Worm (Caenorhabditis elegans) whole organism, young adult: ENCODE results near the gene fntb-1.

Experiments
- B0035.1 ChIP-seq: sonication (generic microtip); optimal IDR thresholded peaks from 2 replicates; lab custom pipeline; 2016; ENCODE audit warnings: missing genetic modification characterization, mild to moderate bottlenecking, missing compliant biosample characterization, missing genotype, missing genetic modification reagents
- B0336.3 ChIP-seq: fragments of 200-800 bp; sonication (Bioruptor generic); IDR thresholded peaks from 2 replicates; pipeline ENCODE4 v1.3.6; 2022; ENCODE audit warnings: missing genetic modification characterization, missing compliant biosample characterization
- C17E4.6 ChIP-seq: fragments of 200-800 bp; sonication (Bioruptor generic); IDR thresholded peaks from 2 replicates; pipeline ENCODE4 v1.3.6; 2022; ENCODE audit warnings: missing genetic modification reagents, missing genetic modification characterization, missing compliant biosample characterization
- F22D6.2 ChIP-seq: sonication (generic microtip); optimal IDR thresholded peaks from 2 replicates; lab custom pipeline; 2016; ENCODE audit warnings: mild to moderate bottlenecking, missing genetic modification characterization, missing compliant biosample characterization
- F39B2.1 ChIP-seq: fragments of 200-800 bp; sonication (Bioruptor generic); IDR thresholded peaks from 2 replicates; pipeline ENCODE4 v1.3.6; 2022; ENCODE audit warnings: missing genetic modification reagents, missing genetic modification characterization, missing compliant biosample characterization
- Y53G8AR.9 ChIP-seq: fragments of 200-800 bp; sonication (Bioruptor generic); conservative IDR thresholded peaks from 2 replicates; pipeline ENCODE4 v1.3.6; 2022; ENCODE audit warnings: missing genetic modification reagents, missing genetic modification characterization, missing compliant biosample characterization
- ZK185.1 ChIP-seq: sonication (generic microtip); optimal IDR thresholded peaks from 2 replicates; lab custom pipeline; 2016; ENCODE audit warnings: mild to moderate bottlenecking, missing genetic modification characterization, missing compliant biosample characterization; ENCODE audit not compliant: poor library complexity, severe bottlenecking
- attf-3 ChIP-seq: fragments of 200-800 bp; sonication (Bioruptor generic); conservative IDR thresholded peaks from 2 replicates; pipeline ENCODE4 v1.3.6; 2022; ENCODE audit warnings: missing genetic modification reagents, missing genetic modification characterization, missing compliant biosample characterization
- attf-6 ChIP-seq: fragments of 200-800 bp; sonication (Bioruptor generic); IDR thresholded peaks from 2 replicates; pipeline ENCODE4 v1.3.6; 2022; ENCODE audit warnings: missing genetic modification reagents, missing genetic modification characterization, missing compliant biosample characterization
- bed-1 ChIP-seq: fragments of 200-800 bp; sonication (Bioruptor generic); IDR thresholded peaks from 2 replicates; pipeline ENCODE4 v1.3.6; 2022; ENCODE audit warnings: missing genetic modification reagents, missing genetic modification characterization, missing compliant biosample characterization
- bed-2 ChIP-seq: fragments of 200-800 bp; sonication (Bioruptor generic); IDR thresholded peaks from 2 replicates; pipeline ENCODE4 v1.3.6; 2022; ENCODE audit warnings: missing genetic modification reagents, missing genetic modification characterization, missing compliant biosample characterization
- cebp-1 ChIP-seq, 2 experiments: fragments of 200-800 bp in 1 of 2; sonication (Bioruptor generic) in 1 of 2; sonication (generic microtip) in 1 of 2; IDR thresholded peaks in 1 of 2; optimal IDR thresholded peaks in 1 of 2; 2 replicates each; pipeline versions ENCODE4 v1.3.6 to Lab custom; 2017 to 2022; ENCODE audit warnings: missing compliant biosample characterization in 2 of 2, missing genetic modification characterization in 2 of 2, mild to moderate bottlenecking in 1 of 2, missing genetic modification reagents in 1 of 2, moderate library complexity in 1 of 2
- ceh-100 ChIP-seq: fragments of 200-800 bp; sonication (Bioruptor generic); IDR thresholded peaks from 2 replicates; pipeline ENCODE4 v1.3.6; 2022; ENCODE audit warnings: missing genetic modification reagents, missing genetic modification characterization, missing compliant biosample characterization
- ceh-58 ChIP-seq: fragments of 200-800 bp; sonication (Bioruptor generic); IDR thresholded peaks from 2 replicates; pipeline ENCODE4 v1.3.6; 2022; ENCODE audit warnings: missing genetic modification characterization, missing compliant biosample characterization
- chd-7 ChIP-seq: sonication (generic microtip); optimal IDR thresholded peaks from 2 replicates; lab custom pipeline; 2016; ENCODE audit warnings: mild to moderate bottlenecking, missing genetic modification characterization, moderate library complexity, missing compliant biosample characterization
- dpff-1 ChIP-seq: sonication (generic microtip); optimal IDR thresholded peaks from 2 replicates; lab custom pipeline; 2017; ENCODE audit warnings: mild to moderate bottlenecking, missing genetic modification characterization, missing compliant biosample characterization
- dpl-1 ChIP-seq: fragments of 150-350 bp; optimal IDR thresholded peaks from 2 replicates; lab custom pipeline; 2014; ENCODE audit warnings: missing biosample characterization, missing genetic modification reagents, missing genetic modification characterization
- efl-1 ChIP-seq: fragments of 150-350 bp; optimal IDR thresholded peaks from 2 replicates; lab custom pipeline; 2014; ENCODE audit warnings: missing biosample characterization, missing genetic modification reagents, missing genetic modification characterization
- egl-44 ChIP-seq: fragments of 200-800 bp; sonication (Bioruptor generic); IDR thresholded peaks from 2 replicates; pipeline ENCODE4 v1.3.6; 2022; ENCODE audit warnings: missing genetic modification reagents, missing genetic modification characterization, missing compliant biosample characterization
- ekl-4 ChIP-seq: fragments of 200-800 bp; sonication (Bioruptor generic); IDR thresholded peaks from 2 replicates; pipeline ENCODE4 v1.3.6; 2022; ENCODE audit warnings: missing genetic modification reagents, missing genetic modification characterization, missing compliant biosample characterization
- fkh-3 ChIP-seq: sonication (generic microtip); optimal IDR thresholded peaks from 2 replicates; lab custom pipeline; 2016; ENCODE audit warnings: mild to moderate bottlenecking, missing genetic modification characterization, missing compliant biosample characterization
- gei-17 ChIP-seq: fragments of 200-800 bp; sonication (Bioruptor generic); optimal IDR thresholded peaks from 2 replicates; lab custom pipeline; 2018; ENCODE audit warnings: mild to moderate bottlenecking, missing genetic modification characterization, missing compliant biosample characterization
- hmg-1.2 ChIP-seq: fragments of 200-800 bp; sonication (Bioruptor generic); IDR thresholded peaks from 2 replicates; pipeline ENCODE4 v1.3.6; 2022; ENCODE audit warnings: missing genetic modification reagents, missing genetic modification characterization, missing compliant biosample characterization
- hmg-20 ChIP-seq: fragments of 200-800 bp; sonication (Bioruptor generic); IDR thresholded peaks from 2 replicates; pipeline ENCODE4 v1.3.6; 2022; ENCODE audit warnings: missing genetic modification reagents, missing genetic modification characterization, missing compliant biosample characterization
- hsf-1 ChIP-seq: fragments of 200-800 bp; sonication (Bioruptor generic); IDR thresholded peaks from 2 replicates; pipeline ENCODE4 v1.3.6; 2022; ENCODE audit warnings: missing genetic modification reagents, missing genetic modification characterization, missing compliant biosample characterization
- lag-1 ChIP-seq: fragments of 200-800 bp; sonication (Bioruptor generic); IDR thresholded peaks from 2 replicates; pipeline ENCODE4 v1.3.6; 2022; ENCODE audit warnings: missing genetic modification reagents, missing genetic modification characterization, missing compliant biosample characterization
- let-607 ChIP-seq, 2 experiments: fragments of 200-800 bp in 1 of 2; sonication (Bioruptor generic) in 1 of 2; sonication (generic microtip) in 1 of 2; optimal IDR thresholded peaks; 2 replicates each; lab custom pipeline; 2016 to 2018; ENCODE audit warnings: mild to moderate bottlenecking in 2 of 2, missing compliant biosample characterization in 2 of 2, missing genetic modification characterization in 2 of 2, moderate library complexity in 2 of 2, missing genotype in 1 of 2
- madf-6 ChIP-seq: fragments of 200-800 bp; sonication (Bioruptor generic); IDR thresholded peaks from 2 replicates; pipeline ENCODE4 v1.3.6; 2022; ENCODE audit warnings: missing genetic modification reagents, missing genetic modification characterization, missing compliant biosample characterization
- madf-8 ChIP-seq: fragments of 200-800 bp; sonication (Bioruptor generic); conservative IDR thresholded peaks from 2 replicates; pipeline ENCODE4 v1.3.6; 2022; ENCODE audit warnings: missing genetic modification reagents, missing genetic modification characterization, missing compliant biosample characterization
- mes-4 ChIP-seq: sonication (generic microtip); optimal IDR thresholded peaks from 2 replicates; lab custom pipeline; 2016; ENCODE audit warnings: missing genotype, missing genetic modification characterization, missing compliant biosample characterization
- nfya-2 ChIP-seq: fragments of 200-800 bp; sonication (Bioruptor generic); IDR thresholded peaks from 2 replicates; pipeline ENCODE4 v1.3.6; 2022; ENCODE audit warnings: missing genetic modification reagents, missing genetic modification characterization, missing compliant biosample characterization
- nhr-27 ChIP-seq: fragments of 200-800 bp; sonication (Bioruptor generic); optimal IDR thresholded peaks from 2 replicates; lab custom pipeline; 2018; ENCODE audit warnings: mild to moderate bottlenecking, missing genetic modification characterization, moderate library complexity, missing compliant biosample characterization
- nhr-80 ChIP-seq: sonication (generic microtip); optimal IDR thresholded peaks from 2 replicates; lab custom pipeline; 2016; ENCODE audit warnings: missing genetic modification characterization, missing compliant biosample characterization
- nhr-90 ChIP-seq: sonication (generic microtip); optimal IDR thresholded peaks from 2 replicates; lab custom pipeline; 2016; ENCODE audit warnings: missing genotype, mild to moderate bottlenecking, missing genetic modification characterization, missing compliant biosample characterization
- pbrm-1 ChIP-seq: fragments of 200-800 bp; sonication (Bioruptor generic); IDR thresholded peaks from 2 replicates; pipeline ENCODE4 v1.3.6; 2022; ENCODE audit warnings: missing genetic modification reagents, missing genetic modification characterization, missing compliant biosample characterization
- rec-8 ChIP-seq, 2 experiments: sonication (generic microtip); optimal IDR thresholded peaks; 2 replicates each; lab custom pipeline; 2016; ENCODE audit warnings: mild to moderate bottlenecking in 2 of 2, missing genetic modification characterization in 2 of 2, missing genetic modification reagents in 2 of 2, missing genotype in 2 of 2, missing biosample characterization in 1 of 2, missing compliant biosample characterization in 1 of 2, moderate library complexity in 1 of 2
- rpc-1 ChIP-seq, 2 experiments: fragments of 150-350 bp in 1 of 2; sonication (generic microtip) in 1 of 2; optimal IDR thresholded peaks; 2 replicates each; lab custom pipeline; 2014 to 2018; ENCODE audit warnings: missing biosample characterization in 1 of 2, missing genetic modification characterization in 1 of 2, missing genetic modification reagents in 1 of 2, missing genotype in 1 of 2
- sdz-38 ChIP-seq: sonication (generic microtip); optimal IDR thresholded peaks from 2 replicates; lab custom pipeline; 2016; ENCODE audit warnings: missing genotype, missing genetic modification characterization, missing compliant biosample characterization
- snpc-1.1 ChIP-seq: sonication (generic microtip); optimal IDR thresholded peaks from 2 replicates; lab custom pipeline; 2017; ENCODE audit warnings: missing genetic modification characterization, mild to moderate bottlenecking, missing compliant biosample characterization, antibody characterized with exemption, moderate library complexity, missing genotype, missing genetic modification reagents; ENCODE audit not compliant: insufficient read depth
- snpc-4 ChIP-seq, 5 experiments: fragments of 150-350 bp in 1 of 5; sonication (generic microtip) in 4 of 5; optimal IDR thresholded peaks; 2 replicates each; lab custom pipeline; 2014 to 2018; ENCODE audit warnings: missing genetic modification characterization in 5 of 5, missing biosample characterization in 3 of 5, antibody characterized with exemption in 2 of 5, mild to moderate bottlenecking in 2 of 5, missing compliant biosample characterization in 2 of 5, missing genotype in 2 of 5, moderate library complexity in 2 of 5, missing genetic modification reagents in 1 of 5
- zfh-2 ChIP-seq: fragments of 200-800 bp; sonication (Bioruptor generic); conservative IDR thresholded peaks from 2 replicates; pipeline ENCODE4 v1.3.6; 2022; ENCODE audit warnings: missing genetic modification reagents, missing genetic modification characterization, missing compliant biosample characterization
- ztf-26 ChIP-seq: sonication (generic microtip); optimal IDR thresholded peaks from 2 replicates; lab custom pipeline; 2017; ENCODE audit warnings: missing genetic modification characterization, missing compliant biosample characterization
- ztf-28 ChIP-seq: fragments of 200-800 bp; sonication (Bioruptor generic); IDR thresholded peaks from 2 replicates; pipeline ENCODE4 v1.3.6; 2022; ENCODE audit warnings: missing genetic modification reagents, missing genetic modification characterization, missing compliant biosample characterization

The fntb-1 gene

DNA sequence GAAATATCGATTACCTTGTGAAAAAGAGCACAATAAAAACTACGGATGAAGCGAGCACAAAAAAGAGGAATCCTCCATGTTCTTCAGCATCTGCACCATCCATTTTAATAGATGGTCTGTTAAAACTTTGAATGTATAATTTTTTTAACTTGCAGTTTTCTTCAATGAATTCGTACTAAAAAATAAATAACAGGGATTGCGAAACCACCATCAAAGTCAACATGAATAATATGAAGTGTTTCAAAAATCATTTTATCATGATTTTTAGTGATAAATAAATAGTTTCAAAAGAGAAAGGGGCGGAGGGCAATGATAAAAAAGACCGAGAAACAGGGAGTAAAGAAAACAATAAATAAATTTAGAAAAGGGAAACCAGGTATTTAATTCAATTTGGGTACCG, 26.1 kb upstream of the fntb-1 start, which contains the start of gene dhs-22:
Gene dhs-22, minus strand, starts transcription at position 116 of the 400 bp plus-strand sequence.
- no peak for TF ChIP-seq ztf-26 (tag; lab: Kevin White, UChicago)
- TF ChIP-seq F22D6.2 (tag; lab: Kevin White, UChicago), result no peak
- no peak for TF ChIP-seq gei-17
- no peak for TF ChIP-seq dpl-1 (GFP tag; lab: Kevin White, UChicago)
- no peak for TF ChIP-seq lag-1 (GFP tag; lab: Robert Waterston, UW)
- TF ChIP-seq madf-6 (GFP tag; lab: Robert Waterston, UW), result peak; percentile 55
- no peak for TF ChIP-seq F39B2.1 (GFP tag; lab: Robert Waterston, UW)
- no peak for TF ChIP-seq zfh-2 (GFP tag; lab: Robert Waterston, UW)
- 0 out of 2 replicates have a peak, but pooled peaks have one; percentile 17 for TF ChIP-seq hmg-1.2 (GFP tag; lab: Robert Waterston, UW)
- TF ChIP-seq hmg-20, result no peak
- no peak for TF ChIP-seq C17E4.6 (GFP tag; lab: Robert Waterston, UW)
- no peak for TF ChIP-seq dpff-1 (tag; lab: Kevin White, UChicago)
- TF ChIP-seq snpc-1.1 (tag; lab: Kevin White, UChicago), result peak; percentile 4
- TF ChIP-seq bed-2 (GFP tag; lab: Robert Waterston, UW), result no peak
- no peak for TF ChIP-seq fkh-3 (tag; lab: Kevin White, UChicago)
- TF ChIP-seq madf-8 (GFP tag; lab: Robert Waterston, UW), result no peak
- no peak for TF ChIP-seq rpc-1 (optimal IDR thresholded peaks at IDR 0.05; lab: Kevin White, UChicago)
- no peak for TF ChIP-seq rpc-1 (tag; optimal IDR thresholded peaks at IDR 0.05; lab: Kevin White, UChicago)
- 0 out of 2 replicates have a peak, but pooled peaks have one; percentile 48 for TF ChIP-seq ceh-100 (GFP tag; lab: Robert Waterston, UW)
- TF ChIP-seq cebp-1 (GFP tag; IDR thresholded peaks at IDR 0.05; lab: Robert Waterston, UW), result peak; percentile 57; the same call in 1 of the 2 replicates
- TF ChIP-seq cebp-1 (tag; optimal IDR thresholded peaks at IDR 0.05; lab: Kevin White, UChicago), result peak; percentile 73
- peak; percentile 1; the same call in 1 of the 2 replicates for TF ChIP-seq hsf-1 (GFP tag; lab: Robert Waterston, UW)
- no peak for TF ChIP-seq snpc-4 (GFP tag; optimal IDR thresholded peaks at IDR 0.05; lab: Kevin White, UChicago)
- no peak for TF ChIP-seq snpc-4 (tag; optimal IDR thresholded peaks at IDR 0.05; lab: Kevin White, UChicago)

DNA sequence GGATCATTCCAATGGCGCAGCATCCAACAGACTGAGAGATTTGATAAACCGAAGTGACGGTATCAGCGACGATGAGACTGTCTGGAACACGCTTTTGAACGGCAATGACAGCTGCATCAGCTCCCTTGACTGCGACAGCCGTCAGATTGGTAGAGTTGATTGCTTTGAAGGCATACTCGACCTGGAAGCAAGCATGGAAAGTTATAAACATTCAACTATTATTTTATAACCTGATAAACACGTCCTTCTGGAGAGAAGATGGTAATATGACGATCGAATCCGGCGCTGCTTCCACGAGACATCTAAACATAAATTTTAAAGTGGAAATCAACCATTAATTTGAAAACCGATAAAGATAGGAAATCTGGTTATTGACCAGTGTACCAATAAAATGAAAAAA, 25.1 kb upstream of the fntb-1 start, which contains the start of gene pas-1:
Gene pas-1, minus strand, starts transcription at position 302 of the 400 bp plus-strand sequence.
- TF ChIP-seq chd-7 (tag; lab: Kevin White, UChicago) (peak; percentile 57), rec-8 (tag; optimal IDR thresholded peaks at IDR 0.05; lab: Kevin White, UChicago) (no peak), ceh-58 (GFP tag; lab: Robert Waterston, UW) (no peak), Y53G8AR.9 (GFP tag; lab: Robert Waterston, UW) (peak; percentile 39; the same call in 1 of the 2 replicates), let-607 (tag; optimal IDR thresholded peaks at IDR 0.05; lab: Kevin White, UChicago) (no peak), efl-1 (no peak), ceh-100 (GFP tag; lab: Robert Waterston, UW) (no peak), nhr-90 (tag; lab: Kevin White, UChicago) (no peak), attf-3 (GFP tag; lab: Robert Waterston, UW) (no peak), pbrm-1 (GFP tag; lab: Robert Waterston, UW) (0 out of 2 replicates have a peak, but pooled peaks have one; percentile 25), sdz-38 (tag; lab: Kevin White, UChicago) (no peak), snpc-1.1 (tag; lab: Kevin White, UChicago) (no peak), egl-44 (no peak), nfya-2 (GFP tag; lab: Robert Waterston, UW) (no peak), madf-6 (GFP tag; lab: Robert Waterston, UW) (peak; percentile 49), ztf-28 (no peak), bed-1 (GFP tag; lab: Robert Waterston, UW) (0 out of 2 replicates have a peak, but pooled peaks have one; percentile 40), F39B2.1 (GFP tag; lab: Robert Waterston, UW) (0 out of 2 replicates have a peak, but pooled peaks have one; percentile 18), B0035.1 (tag; lab: Kevin White, UChicago) (no peak), B0336.3 (0 out of 2 replicates have a peak, but pooled peaks have one; percentile 46), ZK185.1 (tag; lab: Kevin White, UChicago) (no peak), rpc-1 (optimal IDR thresholded peaks at IDR 0.05; lab: Kevin White, UChicago) (no peak), rpc-1 (tag; optimal IDR thresholded peaks at IDR 0.05; lab: Kevin White, UChicago) (no peak), attf-6 (GFP tag; lab: Robert Waterston, UW) (no peak), hsf-1 (GFP tag; lab: Robert Waterston, UW) (0 out of 2 replicates have a peak, but pooled peaks have one; percentile 30), mes-4 (tag; lab: Kevin White, UChicago) (no peak), nhr-80 (no peak), dpl-1 (GFP tag; lab: Kevin White, UChicago) (no peak), nhr-27 (tag; lab: Kevin White, UChicago) (no peak), ekl-4 (GFP tag; lab: Robert Waterston, UW) (peak; percentile 72; the same call in 1 of the 2 replicates)
